Worm (Caenorhabditis elegans) whole organism, midembryonic: ENCODE measurements around the gene ttr-45.

Source experiments
- T22C8.4 ChIP-seq: fragments of 200-800 bp; sonication (Bioruptor generic); IDR thresholded peaks from 2 replicates; pipeline ENCODE4 v1.3.6; 2022; ENCODE audit warnings: missing genetic modification characterization, missing compliant biosample characterization
- cog-1 ChIP-seq: sonication (generic microtip); optimal IDR thresholded peaks from 2 replicates; lab custom pipeline; 2016; ENCODE audit warnings: missing genetic modification characterization, missing compliant biosample characterization
- flt-1 ChIP-seq: fragments of 200-800 bp; sonication (Bioruptor generic); IDR thresholded peaks from 2 replicates; pipeline ENCODE4 v1.3.6; 2022; ENCODE audit warnings: missing genetic modification characterization, missing compliant biosample characterization
- klf-2 ChIP-seq: fragments of 200-800 bp; sonication (Bioruptor generic); conservative IDR thresholded peaks from 2 replicates; pipeline ENCODE4 v1.3.6; 2022; ENCODE audit warnings: missing genetic modification reagents, missing genetic modification characterization, missing compliant biosample characterization
- med-1 ChIP-seq: sonication (generic microtip); optimal IDR thresholded peaks from 2 replicates; lab custom pipeline; 2017; ENCODE audit warnings: missing genetic modification characterization, mild to moderate bottlenecking, missing compliant biosample characterization, antibody characterized with exemption, missing genetic modification reagents; ENCODE audit not compliant: insufficient read depth
- ref-1 ChIP-seq: fragments of 200-800 bp; sonication (Bioruptor generic); conservative IDR thresholded peaks from 2 replicates; pipeline ENCODE4 v1.3.6; 2022; ENCODE audit warnings: missing genetic modification reagents, missing genetic modification characterization, missing compliant biosample characterization
- tab-1 ChIP-seq: fragments of 200-800 bp; sonication (Bioruptor generic); IDR thresholded peaks from 2 replicates; pipeline ENCODE4 v1.3.6; 2022; ENCODE audit warnings: missing genetic modification characterization, missing compliant biosample characterization
- ztf-23 ChIP-seq: fragments of 200-800 bp; sonication (Bioruptor generic); IDR thresholded peaks from 2 replicates; pipeline ENCODE4 v1.3.6; 2022; ENCODE audit warnings: missing genetic modification reagents, missing genetic modification characterization, missing compliant biosample characterization
- ztf-29 ChIP-seq: fragments of 200-800 bp; sonication (Bioruptor generic); IDR thresholded peaks from 2 replicates; pipeline ENCODE4 v1.3.6; 2022; ENCODE audit warnings: missing genetic modification reagents, missing genetic modification characterization, missing compliant biosample characterization

The ttr-45 gene

DNA sequence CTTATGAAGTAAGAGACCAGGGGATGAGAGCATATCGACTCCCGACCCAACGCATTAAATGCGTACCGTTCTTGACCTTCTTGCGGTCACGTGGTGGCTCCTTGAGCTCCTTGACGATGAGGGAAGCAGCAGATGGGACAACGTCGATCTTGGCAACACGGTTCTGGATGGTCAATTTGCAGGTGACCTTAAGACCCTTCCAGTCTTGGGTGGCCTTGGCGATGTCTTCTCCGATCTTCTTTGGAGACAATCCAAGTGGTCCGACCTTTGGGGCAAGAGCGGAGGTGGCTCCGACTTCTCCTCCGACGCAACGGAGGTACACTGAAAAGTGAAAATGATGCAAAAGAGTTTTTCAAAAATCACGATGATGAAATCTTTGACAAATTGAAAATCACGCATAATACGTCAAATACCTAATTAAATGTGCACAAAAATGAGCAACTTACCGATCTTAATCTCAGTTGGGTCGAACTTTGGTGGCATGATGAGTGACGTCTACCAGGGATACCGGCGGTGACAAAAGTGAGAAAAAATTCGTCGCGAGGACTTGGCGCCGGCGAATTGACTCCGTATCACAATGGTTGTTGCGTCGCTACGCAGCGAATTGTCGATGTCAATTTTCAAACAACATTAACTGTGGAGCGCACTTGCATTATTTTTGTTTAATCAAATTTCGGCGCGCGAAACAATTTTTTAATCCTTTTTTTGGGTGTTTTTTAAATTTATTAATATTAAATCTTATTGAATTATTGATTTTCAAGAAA is 13.8 kb upstream of the ttr-45 start, which contains the start of gene rpl-12:
rpl-12 (minus strand) TSS at position 574 of the 764 bp plus-strand sequence.
- no peak for TF ChIP-seq ztf-29
- 0 out of 2 replicates have a peak, but pooled peaks have one; percentile 15 for TF ChIP-seq klf-2
- TF ChIP-seq cog-1 (tag; lab: Kevin White, UChicago), result peak; percentile 98
- peak; percentile 77 for TF ChIP-seq flt-1 (GFP tag; lab: Robert Waterston, UW)
- TF ChIP-seq ref-1, result no peak
- TF ChIP-seq ztf-23 (GFP tag; lab: Robert Waterston, UW), result peak; percentile 89
- TF ChIP-seq T22C8.4 (GFP tag; lab: Robert Waterston, UW), result peak; percentile 58; the same call in 1 of the 2 replicates
- TF ChIP-seq med-1, result no peak

DNA sequence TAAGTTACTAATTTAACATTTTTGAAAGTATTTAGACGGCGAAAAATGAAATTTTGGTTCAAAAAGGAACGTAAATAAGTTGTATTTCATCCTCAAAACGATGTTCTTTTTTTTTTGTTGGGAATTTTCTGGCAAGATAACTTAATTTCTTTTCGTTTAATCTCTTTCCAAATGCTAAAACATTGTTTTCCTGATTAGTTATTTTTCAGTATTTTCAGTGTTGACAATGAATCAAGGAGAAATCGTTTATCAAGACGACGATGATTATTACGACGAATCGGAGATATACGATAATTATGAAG is 13.2 kb upstream of the ttr-45 start, which contains the start of gene lin-54:
lin-54 (plus strand) TSS at position 203 of the 302 bp plus-strand sequence.
- TF ChIP-seq ref-1 (no peak), ztf-23 (GFP tag; lab: Robert Waterston, UW) (no peak)

DNA sequence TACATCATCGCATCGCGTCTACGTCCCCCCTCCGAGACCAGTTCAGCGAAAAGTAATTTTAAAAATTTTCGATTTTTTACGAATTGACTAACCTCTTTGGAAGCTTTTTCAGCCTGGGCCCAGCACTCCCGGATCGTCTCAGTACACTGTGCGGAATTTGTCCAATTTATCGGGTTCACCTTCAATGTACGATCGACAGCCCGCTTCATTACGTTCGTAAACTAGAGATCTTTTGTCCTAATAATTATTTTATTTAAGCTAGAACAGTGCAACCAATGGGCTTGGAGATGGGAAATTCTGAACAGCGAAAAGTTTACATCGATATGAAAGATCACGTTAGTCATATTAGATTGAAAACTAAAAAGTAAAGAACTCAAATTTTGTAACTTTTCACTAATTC is 12.7 kb upstream of the ttr-45 start:
- no peak for TF ChIP-seq tab-1 (GFP tag; lab: Robert Waterston, UW)
- no peak for TF ChIP-seq T22C8.4 (GFP tag; lab: Robert Waterston, UW)
- TF ChIP-seq med-1, result no peak
- TF ChIP-seq klf-2, result no peak
- TF ChIP-seq cog-1 (tag; lab: Kevin White, UChicago), result no peak
- no peak for TF ChIP-seq flt-1 (GFP tag; lab: Robert Waterston, UW)
- no peak for TF ChIP-seq ztf-23 (GFP tag; lab: Robert Waterston, UW)
- TF ChIP-seq ref-1, result no peak
- no peak for TF ChIP-seq ztf-29

DNA sequence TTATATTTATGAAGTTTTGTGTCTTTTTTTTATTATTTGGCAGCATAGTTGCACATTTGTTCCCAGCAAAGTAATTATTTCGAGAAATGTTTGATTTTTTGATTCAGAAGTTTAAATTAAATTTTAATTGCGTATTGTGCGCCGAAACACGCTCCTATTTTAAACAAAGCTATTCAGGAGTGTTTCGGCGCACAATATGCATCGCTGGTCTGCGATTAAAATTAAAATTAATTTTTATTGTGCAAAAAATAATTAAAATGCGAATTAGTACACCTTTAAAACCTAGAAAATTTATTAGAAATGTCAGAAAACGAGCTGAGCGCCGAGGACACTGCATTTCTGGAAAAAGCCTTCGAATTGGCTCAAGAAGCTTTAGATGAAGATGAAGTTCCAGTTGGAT is 10.7 kb upstream of the ttr-45 start, which contains the start of gene JC8.4:
JC8.4 (plus strand) TSS at position 301 of the 400 bp plus-strand sequence.
- TF ChIP-seq ztf-23 (GFP tag; lab: Robert Waterston, UW), result no peak
- TF ChIP-seq flt-1 (GFP tag; lab: Robert Waterston, UW), result no peak
- TF ChIP-seq med-1, result no peak
- no peak for TF ChIP-seq ref-1
- no peak for TF ChIP-seq ztf-29
- TF ChIP-seq tab-1 (GFP tag; lab: Robert Waterston, UW), result no peak
- no peak for TF ChIP-seq T22C8.4 (GFP tag; lab: Robert Waterston, UW)
- TF ChIP-seq cog-1 (tag; lab: Kevin White, UChicago), result no peak
- TF ChIP-seq klf-2, result no peak

DNA sequence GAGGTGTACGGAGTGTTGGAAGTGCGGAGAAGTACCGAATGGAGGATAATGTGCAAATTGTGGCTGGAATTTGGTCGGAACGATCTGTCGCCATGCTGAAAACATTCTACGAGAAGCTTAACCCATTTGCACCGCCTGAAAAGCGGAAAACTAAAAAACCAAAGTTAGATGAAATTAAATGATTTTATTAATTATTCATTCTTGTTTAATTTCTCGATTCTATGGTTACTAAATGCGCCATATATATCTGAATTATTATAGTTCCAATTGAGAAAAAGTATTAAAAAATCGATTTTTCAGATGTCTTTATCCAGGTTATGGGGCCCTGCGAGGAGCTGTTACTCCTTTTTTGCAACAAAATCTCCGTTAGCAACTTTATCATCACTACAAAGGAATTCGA is 10.0 kb upstream of the ttr-45 start, which contains the start of gene cox-11:
cox-11 (plus strand) TSS at position 301 of the 400 bp plus-strand sequence.
- TF ChIP-seq ztf-23 (GFP tag; lab: Robert Waterston, UW), result no peak
- no peak for TF ChIP-seq med-1
- TF ChIP-seq T22C8.4 (GFP tag; lab: Robert Waterston, UW), result no peak
- no peak for TF ChIP-seq tab-1 (GFP tag; lab: Robert Waterston, UW)
- TF ChIP-seq cog-1 (tag; lab: Kevin White, UChicago), result no peak

DNA sequence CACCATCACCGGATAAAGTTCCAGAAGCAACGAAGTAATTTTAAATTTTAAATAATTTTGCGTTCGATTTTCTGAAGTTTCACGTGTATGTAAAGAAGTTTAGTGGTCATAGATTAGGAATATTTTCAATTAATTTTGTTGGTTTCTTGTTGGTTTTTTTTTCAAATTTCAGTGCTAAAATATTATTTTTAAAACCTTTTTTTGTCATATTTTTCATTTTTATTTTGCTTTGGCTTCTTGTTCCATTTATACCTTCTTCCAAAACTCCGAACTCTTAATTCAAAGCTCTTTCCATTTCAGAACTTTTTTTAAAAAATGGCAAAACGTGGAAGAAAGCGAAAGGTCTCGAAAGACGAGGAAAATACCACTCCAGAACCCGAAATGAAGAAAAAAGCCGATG is 7.1 kb upstream of the ttr-45 start, which contains the start of gene JC8.7:
JC8.7 (plus strand) TSS at position 301 of the 400 bp plus-strand sequence.
- no peak for TF ChIP-seq flt-1 (GFP tag; lab: Robert Waterston, UW)
- TF ChIP-seq klf-2, result no peak
- TF ChIP-seq med-1, result no peak
- TF ChIP-seq T22C8.4 (GFP tag; lab: Robert Waterston, UW), result no peak
- TF ChIP-seq tab-1 (GFP tag; lab: Robert Waterston, UW), result no peak
- TF ChIP-seq ztf-23 (GFP tag; lab: Robert Waterston, UW), result no peak
- no peak for TF ChIP-seq cog-1 (tag; lab: Kevin White, UChicago)
- TF ChIP-seq ztf-29, result no peak
- TF ChIP-seq ref-1, result no peak

DNA sequence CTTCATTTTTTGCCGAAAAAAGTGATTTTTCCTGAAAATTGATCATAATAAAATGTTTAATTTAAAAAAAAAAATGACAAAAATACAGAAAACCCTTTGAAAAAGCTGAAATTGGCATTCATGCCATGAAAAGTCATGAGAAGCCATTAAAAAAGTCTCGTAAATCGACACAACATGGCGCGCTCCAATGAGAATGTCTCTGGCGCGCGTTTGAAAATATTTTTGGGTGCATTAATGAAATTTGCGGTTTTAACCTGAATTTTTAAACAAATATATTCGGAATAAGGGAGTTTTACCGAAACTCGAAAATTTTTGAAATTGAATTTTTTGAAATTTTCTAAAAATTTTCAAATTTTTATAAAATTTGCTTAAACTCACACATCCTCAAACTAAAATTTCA is 6.2 kb upstream of the ttr-45 start:
- TF ChIP-seq ztf-29 (no peak), tab-1 (GFP tag; lab: Robert Waterston, UW) (no peak), ztf-23 (GFP tag; lab: Robert Waterston, UW) (no peak), med-1 (no peak), cog-1 (tag; lab: Kevin White, UChicago) (no peak), klf-2 (no peak), ref-1 (no peak), flt-1 (GFP tag; lab: Robert Waterston, UW) (no peak), T22C8.4 (GFP tag; lab: Robert Waterston, UW) (no peak)

DNA sequence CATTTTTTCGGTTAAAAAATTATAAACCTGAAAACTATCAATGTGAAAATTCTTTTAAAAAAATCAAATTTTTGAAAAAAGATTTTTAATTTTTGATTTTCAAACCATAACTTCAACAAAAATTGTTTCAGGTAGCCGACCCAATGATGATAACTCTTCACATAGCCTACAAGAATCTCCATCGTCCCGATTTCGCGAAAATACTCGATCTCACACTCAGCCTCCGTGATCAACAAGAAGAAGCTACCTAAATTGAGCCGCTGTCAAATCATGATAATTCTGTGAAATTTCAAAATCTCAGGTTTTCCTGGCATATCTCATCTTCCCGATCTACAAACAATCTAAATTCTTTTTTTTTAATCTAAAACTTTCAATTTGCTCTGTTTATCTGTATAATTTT is 3.8 kb upstream of the ttr-45 start:
- TF ChIP-seq ztf-23 (GFP tag; lab: Robert Waterston, UW), result no peak

DNA sequence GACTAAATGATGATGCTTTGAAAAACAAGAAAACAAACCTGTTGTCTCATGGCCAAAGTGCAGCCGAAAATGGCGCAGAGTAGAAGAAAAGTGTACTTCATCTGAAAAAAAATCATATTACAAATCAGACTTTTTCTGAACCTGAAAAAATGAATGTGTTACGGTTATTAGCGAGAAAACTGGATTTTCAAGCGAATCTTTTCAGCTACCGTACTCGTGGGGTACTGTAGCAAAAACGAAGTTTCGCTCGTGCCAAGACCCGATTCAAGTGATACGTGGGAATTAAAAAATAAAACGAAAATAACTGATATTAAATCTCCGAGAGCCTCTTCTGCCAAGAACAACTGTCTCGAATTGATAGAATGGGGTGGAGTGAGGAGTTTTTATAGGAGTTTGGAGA is 1.8 kb upstream of the ttr-45 start, which contains the start of gene ttr-51:
ttr-51 (minus strand) TSS at position 101 of the 400 bp plus-strand sequence.
- TF ChIP-seq ztf-29, result no peak
- TF ChIP-seq ztf-23 (GFP tag; lab: Robert Waterston, UW), result no peak
- TF ChIP-seq ref-1, result no peak
- TF ChIP-seq med-1, result no peak
- TF ChIP-seq cog-1 (tag; lab: Kevin White, UChicago), result no peak
- TF ChIP-seq flt-1 (GFP tag; lab: Robert Waterston, UW), result no peak
- no peak for TF ChIP-seq tab-1 (GFP tag; lab: Robert Waterston, UW)
- no peak for TF ChIP-seq T22C8.4 (GFP tag; lab: Robert Waterston, UW)
- TF ChIP-seq klf-2, result no peak

DNA sequence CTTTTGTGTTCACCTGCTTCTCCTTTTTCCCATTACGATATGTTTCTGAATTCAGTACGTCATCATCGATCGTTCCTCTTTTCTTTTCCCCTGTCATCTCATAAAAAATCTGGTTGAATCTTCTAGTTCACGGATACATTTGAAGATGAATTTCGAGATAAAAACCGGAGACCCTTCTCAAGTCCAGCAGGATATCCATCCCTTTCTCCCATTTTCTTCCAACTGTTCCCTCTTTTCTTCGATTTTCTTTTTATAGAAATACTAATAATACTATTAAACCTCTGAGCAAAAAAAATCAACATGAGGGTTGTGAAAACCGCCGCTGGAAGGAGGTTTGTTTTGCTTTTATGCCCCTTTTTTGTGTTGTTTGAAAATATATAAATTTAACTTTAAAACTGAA is 1.9 kb downstream of the ttr-45 start, which contains the start of gene bus-12:
bus-12 (plus strand) TSS at position 301 of the 400 bp plus-strand sequence.
- TF ChIP-seq ztf-29 (no peak), tab-1 (GFP tag; lab: Robert Waterston, UW) (no peak), ref-1 (no peak), med-1 (no peak), T22C8.4 (GFP tag; lab: Robert Waterston, UW) (no peak), flt-1 (GFP tag; lab: Robert Waterston, UW) (no peak)
